Worm (Caenorhabditis elegans) whole organism, L4 larva: ENCODE results near the gene R05H10.7.

Source experiments
- F10B5.3 ChIP-seq: sonication (generic microtip); optimal IDR thresholded peaks from 2 replicates; lab custom pipeline; 2016; ENCODE audit warnings: mild to moderate bottlenecking, missing genetic modification characterization, missing compliant biosample characterization
- F26F4.8 ChIP-seq: fragments of 200-800 bp; sonication (Bioruptor generic); conservative IDR thresholded peaks from 2 replicates; pipeline ENCODE4 v1.3.6; 2022; ENCODE audit warnings: missing genetic modification characterization, missing compliant biosample characterization
- F37D6.2 ChIP-seq: sonication (generic microtip); optimal IDR thresholded peaks from 2 replicates; lab custom pipeline; 2016; ENCODE audit warnings: mild to moderate bottlenecking, missing genetic modification characterization, missing compliant biosample characterization
- F44E2.7 ChIP-seq: fragments of 200-800 bp; sonication (Bioruptor generic); IDR thresholded peaks from 2 replicates; pipeline ENCODE4 v2.1.2; 2022; ENCODE audit warnings: missing genetic modification characterization, missing compliant biosample characterization
- T20F7.1 ChIP-seq: fragments of 200-800 bp; sonication (Bioruptor generic); optimal IDR thresholded peaks from 2 replicates; lab custom pipeline; 2018; ENCODE audit warnings: mild to moderate bottlenecking, missing genetic modification characterization, missing compliant biosample characterization
- T26A8.4 ChIP-seq: fragments of 200-800 bp; sonication (Bioruptor generic); IDR thresholded peaks from 2 replicates; pipeline ENCODE4 v1.3.6; 2022; ENCODE audit warnings: missing genetic modification characterization, missing compliant biosample characterization
- Y105C5A.15 ChIP-seq: fragments of 200-800 bp; sonication (Bioruptor generic); IDR thresholded peaks from 2 replicates; pipeline ENCODE4 v1.3.6; 2022; ENCODE audit warnings: missing genetic modification characterization, missing compliant biosample characterization
- ZK546.5 ChIP-seq, 2 experiments: sonication (generic microtip); optimal IDR thresholded peaks; 2 replicates each; lab custom pipeline; 2017; ENCODE audit warnings: missing biosample characterization in 2 of 2, missing genetic modification characterization in 2 of 2
- aha-1 ChIP-seq: fragments of 150-350 bp; peaks from one replicate; lab custom pipeline; 2014; ENCODE audit warnings: missing biosample characterization, missing genetic modification characterization
- ama-1 ChIP-seq: fragments of 150-350 bp; optimal IDR thresholded peaks from 2 replicates; lab custom pipeline; 2014; ENCODE audit warnings: inconsistent platforms, mixed read lengths
- attf-4 ChIP-seq: sonication (generic microtip); optimal IDR thresholded peaks from 3 replicates; lab custom pipeline; 2017; ENCODE audit warnings: missing biosample characterization, missing genetic modification characterization
- ceh-20 ChIP-seq: fragments of 200-800 bp; sonication (Bioruptor generic); IDR thresholded peaks from 2 replicates; pipeline ENCODE4 v1.3.6; 2022; ENCODE audit warnings: missing genetic modification reagents, missing genetic modification characterization, missing compliant biosample characterization
- ceh-28 ChIP-seq: fragments of 150-350 bp; optimal IDR thresholded peaks from 2 replicates; lab custom pipeline; 2014; ENCODE audit warnings: missing biosample characterization, missing genetic modification reagents, missing genetic modification characterization
- cey-2 ChIP-seq: sonication (generic microtip); optimal IDR thresholded peaks from 3 replicates; lab custom pipeline; 2017; ENCODE audit warnings: missing genetic modification characterization, mild to moderate bottlenecking, missing compliant biosample characterization, antibody characterized with exemption, borderline replicate concordance; ENCODE audit not compliant: insufficient read depth
- ctbp-1 ChIP-seq: fragments of 200-800 bp; sonication (Bioruptor generic); IDR thresholded peaks from 2 replicates; pipeline ENCODE4 v1.3.6; 2022; ENCODE audit warnings: missing genetic modification reagents, missing genetic modification characterization, missing compliant biosample characterization
- daf-16 ChIP-seq, 3 experiments: sonication (generic microtip); optimal IDR thresholded peaks; 2 replicates each; lab custom pipeline; 2016 to 2017; ENCODE audit warnings: missing genetic modification characterization in 3 of 3, missing genetic modification reagents in 3 of 3, mild to moderate bottlenecking in 2 of 3, missing compliant biosample characterization in 2 of 3, missing biosample characterization in 1 of 3, moderate library complexity in 1 of 3
- dmd-8 ChIP-seq: fragments of 200-800 bp; sonication (Bioruptor generic); IDR thresholded peaks from 2 replicates; pipeline ENCODE4 v1.3.6; 2022; ENCODE audit warnings: missing genetic modification characterization, missing compliant biosample characterization
- dmd-9 ChIP-seq: fragments of 200-800 bp; sonication (Bioruptor generic); IDR thresholded peaks from 2 replicates; pipeline ENCODE4 v1.3.6; 2022; ENCODE audit warnings: missing genetic modification reagents, missing genetic modification characterization, missing compliant biosample characterization
- duxl-1 ChIP-seq: sonication (generic microtip); optimal IDR thresholded peaks from 2 replicates; lab custom pipeline; 2016; ENCODE audit warnings: mild to moderate bottlenecking, missing genetic modification characterization, moderate library complexity, missing compliant biosample characterization; ENCODE audit not compliant: poor library complexity
- fkh-10 ChIP-seq: fragments of 150-350 bp; optimal IDR thresholded peaks from 2 replicates; lab custom pipeline; 2014; ENCODE audit warnings: missing biosample characterization, missing genetic modification reagents, missing genetic modification characterization
- fos-1 ChIP-seq: fragments of 150-350 bp; optimal IDR thresholded peaks from 2 replicates; lab custom pipeline; 2014; ENCODE audit warnings: missing biosample characterization, missing genetic modification characterization
- hif-1 ChIP-seq, 2 experiments: sonication (generic microtip); optimal IDR thresholded peaks; 2 replicates each; lab custom pipeline; 2016 to 2017; ENCODE audit warnings: missing compliant biosample characterization in 2 of 2, missing genetic modification characterization in 2 of 2, missing genetic modification reagents in 2 of 2, missing genotype in 2 of 2, mild to moderate bottlenecking in 1 of 2
- hlh-30 ChIP-seq: sonication (generic microtip); optimal IDR thresholded peaks from 2 replicates; lab custom pipeline; 2017; ENCODE audit warnings: antibody characterized with exemption, mild to moderate bottlenecking, missing genetic modification characterization, missing compliant biosample characterization; ENCODE audit not compliant: insufficient read depth
- jun-1 ChIP-seq: fragments of 150-350 bp; optimal IDR thresholded peaks from 2 replicates; lab custom pipeline; 2014; ENCODE audit warnings: missing biosample characterization, missing genetic modification reagents, missing genetic modification characterization
- lin-13 ChIP-seq: fragments of 150-350 bp; optimal IDR thresholded peaks from 2 replicates; lab custom pipeline; 2014; ENCODE audit warnings: missing biosample characterization, missing genetic modification reagents, missing genetic modification characterization
- lin-39 ChIP-seq: fragments of 150-350 bp; optimal IDR thresholded peaks from 2 replicates; lab custom pipeline; 2014; ENCODE audit warnings: missing biosample characterization, missing genetic modification reagents, missing genetic modification characterization
- lir-3 ChIP-seq: sonication (generic microtip); optimal IDR thresholded peaks from 2 replicates; lab custom pipeline; 2016; ENCODE audit warnings: mild to moderate bottlenecking, missing genetic modification characterization, missing compliant biosample characterization
- lsy-2 ChIP-seq, 2 experiments: fragments of 150-350 bp in 1 of 2; sonication (generic microtip) in 1 of 2; optimal IDR thresholded peaks; 2 replicates each; lab custom pipeline; 2014 to 2017; ENCODE audit warnings: missing biosample characterization in 2 of 2, missing genetic modification characterization in 2 of 2
- mep-1 ChIP-seq: fragments of 150-350 bp; sonication (generic microtip); optimal IDR thresholded peaks from 3 replicates; lab custom pipeline; 2014; ENCODE audit warnings: missing biosample characterization, missing genetic modification characterization
- mes-2 ChIP-seq: sonication (generic microtip); optimal IDR thresholded peaks from 2 replicates; lab custom pipeline; 2016; ENCODE audit warnings: missing genotype, mild to moderate bottlenecking, missing genetic modification characterization, missing compliant biosample characterization; ENCODE audit not compliant: poor library complexity, severe bottlenecking
- mxl-2 ChIP-seq: fragments of 200-800 bp; sonication (Bioruptor generic); conservative IDR thresholded peaks from 2 replicates; pipeline ENCODE4 v1.3.6; 2022; ENCODE audit warnings: missing genetic modification reagents, missing genetic modification characterization, missing compliant biosample characterization
- mxl-3 ChIP-seq: fragments of 200-800 bp; sonication (Bioruptor generic); optimal IDR thresholded peaks from 2 replicates; lab custom pipeline; 2018; ENCODE audit warnings: mild to moderate bottlenecking, missing genetic modification characterization, missing compliant biosample characterization
- nhr-11 ChIP-seq: fragments of 150-350 bp; optimal IDR thresholded peaks from 2 replicates; lab custom pipeline; 2014; ENCODE audit warnings: missing biosample characterization, missing genetic modification characterization
- nhr-237 ChIP-seq: sonication (generic microtip); optimal IDR thresholded peaks from 2 replicates; lab custom pipeline; 2017; ENCODE audit warnings: missing biosample characterization, missing genetic modification characterization
- nhr-25 ChIP-seq: sonication (generic microtip); optimal IDR thresholded peaks from 2 replicates; lab custom pipeline; 2017; ENCODE audit warnings: missing genetic modification characterization, mild to moderate bottlenecking, missing compliant biosample characterization, antibody characterized with exemption, moderate library complexity, borderline replicate concordance; ENCODE audit not compliant: insufficient read depth
- nhr-28 ChIP-seq: fragments of 150-350 bp; optimal IDR thresholded peaks from 2 replicates; lab custom pipeline; 2014; ENCODE audit warnings: missing biosample characterization, missing genetic modification characterization
- nhr-41 ChIP-seq: fragments of 200-800 bp; sonication (Bioruptor generic); IDR thresholded peaks from 2 replicates; pipeline ENCODE4 v1.3.6; 2022; ENCODE audit warnings: missing genetic modification reagents, missing genetic modification characterization, missing compliant biosample characterization
- nhr-42 ChIP-seq: fragments of 200-800 bp; sonication (Bioruptor generic); IDR thresholded peaks from 2 replicates; pipeline ENCODE4 v1.3.6; 2022; ENCODE audit warnings: missing genetic modification characterization, missing compliant biosample characterization
- nhr-76 ChIP-seq: fragments of 150-350 bp; optimal IDR thresholded peaks from 2 replicates; lab custom pipeline; 2014; ENCODE audit warnings: missing biosample characterization, missing genetic modification characterization
- nhr-77 ChIP-seq: fragments of 150-350 bp; optimal IDR thresholded peaks from 2 replicates; lab custom pipeline; 2014; ENCODE audit warnings: missing biosample characterization, missing genetic modification characterization
- pqm-1 ChIP-seq: sonication (generic microtip); optimal IDR thresholded peaks from 2 replicates; lab custom pipeline; 2017; ENCODE audit warnings: missing biosample characterization, missing genetic modification characterization
- rbr-2 ChIP-seq: sonication (generic microtip); optimal IDR thresholded peaks from 2 replicates; lab custom pipeline; 2016; ENCODE audit warnings: missing genotype, missing genetic modification characterization, missing compliant biosample characterization
- spr-1 ChIP-seq: sonication (generic microtip); optimal IDR thresholded peaks from 2 replicates; lab custom pipeline; 2016; ENCODE audit warnings: mild to moderate bottlenecking, missing genetic modification characterization, missing compliant biosample characterization
- spr-3 ChIP-seq: fragments of 200-800 bp; sonication (Bioruptor generic); optimal IDR thresholded peaks from 2 replicates; lab custom pipeline; 2018; ENCODE audit warnings: mild to moderate bottlenecking, missing genetic modification characterization, missing compliant biosample characterization
- unc-62 ChIP-seq, 3 experiments: fragments of 150-350 bp in 1 of 3; sonication (generic microtip); optimal IDR thresholded peaks in 2 of 3; peaks in 1 of 3; 1 replicate in 1 of 3; 2 replicates in 2 of 3; lab custom pipeline; 2014 to 2017; ENCODE audit warnings: missing biosample characterization in 3 of 3, missing genetic modification characterization in 3 of 3, missing genetic modification reagents in 3 of 3, missing genotype in 1 of 3
- zfp-2 ChIP-seq: sonication (generic microtip); optimal IDR thresholded peaks from 2 replicates; lab custom pipeline; 2016; ENCODE audit warnings: mild to moderate bottlenecking, missing genetic modification characterization, missing compliant biosample characterization
- zip-11 ChIP-seq: fragments of 200-800 bp; sonication (Bioruptor generic); IDR thresholded peaks from 2 replicates; pipeline ENCODE4 v1.3.6; 2022; ENCODE audit warnings: missing genetic modification characterization, missing compliant biosample characterization
- zip-2 ChIP-seq: fragments of 150-350 bp; optimal IDR thresholded peaks from 2 replicates; lab custom pipeline; 2014; ENCODE audit warnings: missing biosample characterization, missing genetic modification characterization
- ztf-11 ChIP-seq: fragments of 150-350 bp; optimal IDR thresholded peaks from 2 replicates; lab custom pipeline; 2014; ENCODE audit warnings: missing biosample characterization, missing genetic modification characterization
- ztf-7 ChIP-seq: fragments of 150-350 bp; optimal IDR thresholded peaks from 2 replicates; lab custom pipeline; 2014; ENCODE audit warnings: missing biosample characterization, missing genetic modification characterization

Gene R05H10.7

DNA sequence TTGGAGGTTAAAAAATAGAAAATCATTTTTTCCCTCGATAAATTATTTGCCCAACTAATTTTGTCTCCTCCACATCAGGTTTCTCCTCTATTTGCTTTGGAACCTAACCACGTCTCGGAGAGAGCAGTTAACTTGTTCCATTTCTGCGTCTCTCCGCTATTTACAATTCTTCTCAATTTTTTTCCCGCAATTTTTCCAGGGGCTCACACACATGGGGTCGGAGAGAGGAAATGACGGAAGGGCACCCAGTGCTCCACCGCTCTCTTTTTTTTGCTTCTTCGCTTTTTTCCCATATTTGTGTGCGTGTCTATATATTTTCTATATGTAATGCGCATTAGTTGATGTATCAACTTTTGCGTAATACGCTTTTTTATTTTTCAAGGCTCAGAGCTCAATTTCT, 44.7 kb upstream of the R05H10.7 start (continued):
- TF ChIP-seq ztf-7 (tag; lab: Kevin White, UChicago) (no peak), spr-3 (GFP tag; lab: Kevin White, UChicago) (no peak), hlh-30 (tag; lab: Kevin White, UChicago) (peak; percentile 6), lsy-2 (tag; optimal IDR thresholded peaks at IDR 0.05; lab: Kevin White, UChicago) (peak in 1 of 2 experiments; percentile 38), rbr-2 (tag; lab: Kevin White, UChicago) (peak; percentile 28), mxl-3 (GFP tag; lab: Kevin White, UChicago) (no peak), nhr-76 (no peak), ctbp-1 (GFP tag; lab: Robert Waterston, UW) (no peak), T20F7.1 (no peak), duxl-1 (no peak), nhr-11 (tag; lab: Kevin White, UChicago) (peak; percentile 3), nhr-28 (no peak), zip-2 (tag; lab: Kevin White, UChicago) (no peak), F44E2.7 (GFP tag; lab: Robert Waterston, UW) (no peak), T26A8.4 (no peak)

DNA sequence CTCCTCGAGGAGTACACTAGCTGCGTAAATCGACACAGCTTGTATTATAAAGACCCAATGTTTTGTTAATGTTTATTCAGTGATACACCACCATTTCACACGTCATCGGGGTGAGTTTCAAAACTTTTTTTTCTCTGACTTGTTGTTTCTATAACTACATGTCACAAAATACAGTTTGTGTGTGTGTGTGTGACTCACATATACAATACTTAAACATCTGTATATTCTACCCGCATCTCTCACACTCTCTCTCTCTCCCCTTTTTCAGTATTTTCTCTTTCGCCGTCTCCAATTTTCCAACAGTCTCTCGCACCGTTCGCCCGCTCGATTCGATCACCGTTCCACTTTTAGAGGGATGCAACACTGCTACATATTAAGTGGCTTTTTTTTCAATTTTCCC, 43.9 kb upstream of the R05H10.7 start:
- TF ChIP-seq fkh-10 (GFP tag; lab: Kevin White, UChicago) (no peak), ceh-20 (GFP tag; lab: Robert Waterston, UW) (no peak), unc-62 (GFP tag; optimal IDR thresholded peaks at IDR 0.05 in 1 of 2; lab: Kevin White, UChicago) (no peak), unc-62 (tag; optimal IDR thresholded peaks at IDR 0.05; lab: Kevin White, UChicago) (no peak), nhr-25 (tag; lab: Kevin White, UChicago) (no peak), mes-2 (tag; lab: Kevin White, UChicago) (peak; percentile 16), hif-1 (tag; optimal IDR thresholded peaks at IDR 0.05; lab: Kevin White, UChicago) (no peak), zip-11 (GFP tag; lab: Robert Waterston, UW) (no peak), dmd-9 (no peak), mep-1 (tag; lab: Kevin White, UChicago) (peak; percentile 37), zip-2 (tag; lab: Kevin White, UChicago) (no peak), duxl-1 (peak; percentile 1), F26F4.8 (GFP tag; lab: Robert Waterston, UW) (no peak), nhr-41 (GFP tag; lab: Robert Waterston, UW) (no peak), pqm-1 (peak; percentile 30), dmd-8 (GFP tag; lab: Robert Waterston, UW) (no peak), nhr-237 (tag; lab: Kevin White, UChicago) (no peak), attf-4 (tag; lab: Kevin White, UChicago) (no peak), nhr-42 (0 out of 2 replicates have a peak, but pooled peaks have one; percentile 4), F10B5.3 (no peak), jun-1 (peak; percentile 36), lin-39 (tag; lab: Kevin White, UChicago) (no peak), aha-1 (tag; lab: Kevin White, UChicago) (no peak), T26A8.4 (no peak), F37D6.2 (tag; lab: Kevin White, UChicago) (no peak), Y105C5A.15 (GFP tag; lab: Robert Waterston, UW) (no peak), zfp-2 (no peak), ceh-28 (tag; lab: Kevin White, UChicago) (no peak), daf-16 (GFP tag; optimal IDR thresholded peaks at IDR 0.05; lab: Kevin White, UChicago) (no peak), daf-16 (tag; optimal IDR thresholded peaks at IDR 0.05; lab: Kevin White, UChicago) (peak; percentile 77), cey-2 (tag; lab: Kevin White, UChicago) (no peak), lir-3 (tag; lab: Kevin White, UChicago) (no peak), fos-1 (no peak), ztf-11 (tag; lab: Kevin White, UChicago) (no peak), nhr-77 (tag; lab: Kevin White, UChicago) (peak; percentile 80), spr-1 (tag; lab: Kevin White, UChicago) (no peak), ZK546.5 (tag; optimal IDR thresholded peaks at IDR 0.05; lab: Kevin White, UChicago) (no peak), ama-1 (no peak), lin-13 (GFP tag; lab: Kevin White, UChicago) (peak; percentile 20), mxl-2 (no peak), hlh-30 (tag; lab: Kevin White, UChicago) (peak; percentile 28)
